Fruit fly (Drosophila melanogaster): ENCODE results near the gene repo.
A peak's percentile ranks its signal among the peaks of the same experiment; 100 is the strongest.

Gene repo

DNA sequence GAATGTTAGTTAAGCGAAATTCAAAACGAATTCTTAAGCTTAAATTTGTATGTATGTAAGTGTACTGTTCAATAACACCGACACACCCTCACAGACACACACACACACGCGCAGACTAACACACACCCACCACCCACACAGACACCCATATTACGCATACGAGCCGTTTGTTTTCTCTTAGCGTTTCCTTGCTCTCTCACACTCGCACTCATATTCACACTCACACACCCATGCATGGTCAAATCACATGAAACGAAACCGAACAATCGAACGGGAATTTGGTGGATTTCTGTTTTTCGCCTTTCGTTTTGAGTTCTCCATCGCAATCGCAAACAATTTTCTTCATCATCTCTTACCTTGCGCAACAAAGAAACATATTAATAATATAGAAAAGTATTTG, 13.3 kb downstream of the repo start:
- TF ChIP-seq sob (GFP tag; IDR thresholded peaks at IDR 0.05) = 0 out of 2 replicates have a peak, but pooled peaks have one; percentile 30
- peak; percentile 13 for TF ChIP-seq sug (tag; optimal IDR thresholded peaks at IDR 0.05)
- TF ChIP-seq CG11560 (tag; IDR thresholded peaks at IDR 0.05) = no peak
- TF ChIP-seq corto (GFP tag; optimal IDR thresholded peaks at IDR 0.05) = no peak
- TF ChIP-seq slbo (GFP tag; IDR thresholded peaks at IDR 0.05) = no peak
- no peak for TF ChIP-seq ranshi (GFP tag; IDR thresholded peaks at IDR 0.05)
- no peak for TF ChIP-seq HLH54F (GFP tag; optimal IDR thresholded peaks at IDR 0.05)
- TF ChIP-seq crol (GFP tag; IDR thresholded peaks at IDR 0.05) = no peak
- 0 out of 2 replicates have a peak, but pooled peaks have one; percentile 11 for TF ChIP-seq Scr (GFP tag; IDR thresholded peaks at IDR 0.05; ENCODE audit: partially characterized antibody)
- TF ChIP-seq zfh2 (GFP tag; optimal IDR thresholded peaks at IDR 0.05) = no peak
- TF ChIP-seq grau (tag; optimal IDR thresholded peaks at IDR 0.05) = no peak
- no peak for TF ChIP-seq CG12299 (tag; optimal IDR thresholded peaks at IDR 0.05)
- no peak for TF ChIP-seq CG15601 (tag; optimal IDR thresholded peaks at IDR 0.05)
- no peak for TF ChIP-seq esg (GFP tag; conservative IDR thresholded peaks at IDR 0.05)
- TF ChIP-seq cato (GFP tag; optimal IDR thresholded peaks at IDR 0.05; ENCODE audit: borderline replicate concordance) = no peak
- no peak for TF ChIP-seq CG3065 (GFP tag; optimal IDR thresholded peaks at IDR 0.05)
- no peak for TF ChIP-seq Ssrp (tag; optimal IDR thresholded peaks at IDR 0.05)
- TF ChIP-seq Xbp1 (GFP tag; optimal IDR thresholded peaks at IDR 0.05) = no peak
- TF ChIP-seq tll (GFP tag; optimal IDR thresholded peaks at IDR 0.05) = no peak
- TF ChIP-seq run (tag; optimal IDR thresholded peaks at IDR 0.05) = no peak
- TF ChIP-seq CG32532 (GFP tag; IDR thresholded peaks at IDR 0.05) = peak; percentile 46; the same call in 1 of the 2 replicates
- TF ChIP-seq CG9609 (GFP tag; optimal IDR thresholded peaks at IDR 0.05) = no peak
- peak; percentile 89 for TF ChIP-seq cg (GFP tag; optimal IDR thresholded peaks at IDR 0.05)
- TF ChIP-seq Med (GFP tag) = peak; percentile 77
- peak; percentile 53 for TF ChIP-seq Deaf1 (tag; optimal IDR thresholded peaks at IDR 0.05)
- TF ChIP-seq slp2 (GFP tag; optimal IDR thresholded peaks at IDR 0.05) = no peak
- no peak for TF ChIP-seq Sox102F (GFP tag; optimal IDR thresholded peaks at IDR 0.05)
- TF ChIP-seq Hmr (GFP tag; optimal IDR thresholded peaks at IDR 0.05) = no peak
- TF ChIP-seq pita (GFP tag; optimal IDR thresholded peaks at IDR 0.05) = no peak
- TF ChIP-seq kah (GFP tag; optimal IDR thresholded peaks at IDR 0.05) = no peak
- no peak for TF ChIP-seq Opbp (GFP tag; IDR thresholded peaks at IDR 0.05; ENCODE audit: partially characterized antibody)
- no peak for TF ChIP-seq jumu (GFP tag; optimal IDR thresholded peaks at IDR 0.05)
- TF ChIP-seq CG5180 (GFP tag; optimal IDR thresholded peaks at IDR 0.05) = no peak
- no peak for TF ChIP-seq CG34422 (GFP tag; IDR thresholded peaks at IDR 0.05)
- no peak for TF ChIP-seq CG14860 (GFP tag; IDR thresholded peaks at IDR 0.05; ENCODE audit: partially characterized antibody)
- no peak for TF ChIP-seq Fer1 (GFP tag; optimal IDR thresholded peaks at IDR 0.05)
- TF ChIP-seq CG12104 (GFP tag; optimal IDR thresholded peaks at IDR 0.05) = no peak
- no peak for TF ChIP-seq CG16815 (GFP tag; optimal IDR thresholded peaks at IDR 0.05)
- no peak for TF ChIP-seq CG2202 (tag; optimal IDR thresholded peaks at IDR 0.05)
- no peak for TF ChIP-seq CG12155 (GFP tag; optimal IDR thresholded peaks at IDR 0.05)
- peak; percentile 61; the same call in 1 of the 3 replicates for TF ChIP-seq CG2199 (GFP tag; IDR thresholded peaks at IDR 0.05)
- no peak for TF ChIP-seq CG33557 (GFP tag; optimal IDR thresholded peaks at IDR 0.05)
- peak; percentile 26 for TF ChIP-seq sd (tag; optimal IDR thresholded peaks at IDR 0.05)
- TF ChIP-seq HLH3B (GFP tag; IDR thresholded peaks at IDR 0.05) = no peak
- TF ChIP-seq tio (GFP tag; optimal IDR thresholded peaks at IDR 0.05) = no peak
- no peak for TF ChIP-seq Oli (tag; optimal IDR thresholded peaks at IDR 0.05)
- no peak for TF ChIP-seq fd64A (GFP tag; optimal IDR thresholded peaks at IDR 0.05)
- no peak for TF ChIP-seq pb (GFP tag; optimal IDR thresholded peaks at IDR 0.05)
- no peak for TF ChIP-seq CG4707 (GFP tag; optimal IDR thresholded peaks at IDR 0.05)
- TF ChIP-seq CG2116 (GFP tag; optimal IDR thresholded peaks at IDR 0.05) = no peak
- TF ChIP-seq CG31388 (GFP tag; optimal IDR thresholded peaks at IDR 0.05) = no peak
